Fruit fly (Drosophila melanogaster): ENCODE data around the gene CG33927.

- TF ChIP-seq Dll (optimal IDR thresholded peaks at IDR 0.05) (no peak), CG8478 (optimal IDR thresholded peaks at IDR 0.05) (no peak), usp (GFP tag; optimal IDR thresholded peaks at IDR 0.05) (no peak), pan (optimal IDR thresholded peaks at IDR 0.05) (no peak), psq (optimal IDR thresholded peaks at IDR 0.05) (no peak), EcR (GFP tag; optimal IDR thresholded peaks at IDR 0.05) (no peak)
These were observed 49.4 kb upstream of the CG33927 start for dm6 chr3R:4739492-4740431.
